Fruit fly (Drosophila melanogaster) whole organism, embryonic: ENCODE measurements around the gene Mms19.

Experiments used
- Abd-B ChIP-seq: fragments of 200-800 bp; sonication (Bioruptor generic); optimal IDR thresholded peaks from 2 replicates; lab custom pipeline; 2018; ENCODE audit warnings: missing biosample characterization, mild to moderate bottlenecking, missing genetic modification characterization, moderate library complexity
- Atf-2 ChIP-seq: fragments of 200-800 bp; sonication (Bioruptor generic); optimal IDR thresholded peaks from 2 replicates; lab custom pipeline; 2016; ENCODE audit warnings: missing biosample characterization, missing genetic modification characterization
- Atf6 ChIP-seq: fragments of 200-800 bp; sonication (Bioruptor generic); IDR thresholded peaks from 2 replicates; pipeline ENCODE4 v1.3.6; 2022; ENCODE audit warnings: missing biosample characterization, missing genetic modification characterization
- CG11398 ChIP-seq: fragments of 200-800 bp; sonication (Bioruptor generic); optimal IDR thresholded peaks from 2 replicates; lab custom pipeline; 2016; ENCODE audit warnings: missing biosample characterization, missing genetic modification characterization
- CG13123 ChIP-seq: fragments of 200-800 bp; sonication (Bioruptor generic); optimal IDR thresholded peaks from 2 replicates; lab custom pipeline; 2016; ENCODE audit warnings: missing biosample characterization, missing genetic modification characterization
- CG13894 ChIP-seq: fragments of 200-800 bp; sonication (Bioruptor generic); optimal IDR thresholded peaks from 3 replicates; lab custom pipeline; 2018; ENCODE audit warnings: missing biosample characterization, mild to moderate bottlenecking, missing genetic modification characterization, moderate library complexity
- CG17612 ChIP-seq: fragments of 200-800 bp; sonication (Bioruptor generic); IDR thresholded peaks from 2 replicates; pipeline ENCODE4 v1.3.6; 2022; ENCODE audit warnings: missing biosample characterization, missing genetic modification characterization
- CG18262 ChIP-seq: fragments of 200-800 bp; optimal IDR thresholded peaks from 3 replicates; lab custom pipeline; 2019; ENCODE audit warnings: missing biosample characterization, mild to moderate bottlenecking, missing genetic modification characterization, moderate library complexity
- CG2116 ChIP-seq: fragments of 200-800 bp; sonication (Bioruptor generic); optimal IDR thresholded peaks from 3 replicates; lab custom pipeline; 2018; ENCODE audit warnings: missing biosample characterization, mild to moderate bottlenecking, missing genetic modification characterization
- CG2875 ChIP-seq: fragments of 200-800 bp; sonication (Bioruptor generic); optimal IDR thresholded peaks from 2 replicates; lab custom pipeline; 2017; ENCODE audit warnings: missing biosample characterization, mild to moderate bottlenecking, missing genetic modification characterization, missing genetic modification reagents
- CG3163 ChIP-seq: fragments of 200-800 bp; sonication (Bioruptor generic); optimal IDR thresholded peaks from 3 replicates; lab custom pipeline; 2016; ENCODE audit warnings: missing biosample characterization, missing genetic modification characterization
- CG4404 ChIP-seq: fragments of 200-800 bp; sonication (Bioruptor generic); IDR thresholded peaks from 2 replicates; pipeline ENCODE4 v1.3.6; 2022; ENCODE audit warnings: missing biosample characterization, missing genetic modification characterization
- CHES-1-like ChIP-seq: fragments of 200-800 bp; sonication (Bioruptor generic); optimal IDR thresholded peaks from 2 replicates; lab custom pipeline; 2016; ENCODE audit warnings: missing biosample characterization, missing genetic modification characterization
- Camta ChIP-seq: fragments of 200-800 bp; sonication (Bioruptor generic); optimal IDR thresholded peaks from 2 replicates; lab custom pipeline; 2016; ENCODE audit warnings: missing biosample characterization, missing genetic modification characterization
- D19A ChIP-seq: fragments of 200-800 bp; optimal IDR thresholded peaks from 3 replicates; lab custom pipeline; 2019; ENCODE audit warnings: missing biosample characterization, mild to moderate bottlenecking, missing genetic modification characterization, moderate library complexity
- HHEX ChIP-seq: fragments of 200-800 bp; sonication (Bioruptor generic); optimal IDR thresholded peaks from 3 replicates; lab custom pipeline; 2017; ENCODE audit warnings: missing biosample characterization, mild to moderate bottlenecking, missing genetic modification characterization, missing genetic modification reagents
- HLH3B ChIP-seq: fragments of 200-800 bp; sonication (Bioruptor generic); IDR thresholded peaks from 2 replicates; pipeline ENCODE4 v1.3.6; 2022; ENCODE audit warnings: missing biosample characterization, missing genetic modification characterization
- Hr51 ChIP-seq, 2 experiments: fragments of 200-800 bp; sonication (Bioruptor generic); optimal IDR thresholded peaks; 2 replicates in 1 of 2; 3 replicates in 1 of 2; lab custom pipeline; 2016 to 2018; ENCODE audit warnings: missing biosample characterization in 2 of 2, missing genetic modification characterization in 2 of 2, mild to moderate bottlenecking in 1 of 2, moderate library complexity in 1 of 2
- MBD-R2 ChIP-seq: fragments of 200-800 bp; sonication (Bioruptor generic); IDR thresholded peaks from 2 replicates; pipeline ENCODE4 v1.3.6; 2022; ENCODE audit warnings: missing biosample characterization, missing genetic modification characterization
- Mad ChIP-seq: fragments of 200-800 bp; sonication (Bioruptor generic); optimal IDR thresholded peaks from 2 replicates; lab custom pipeline; 2016; ENCODE audit warnings: missing biosample characterization, missing genetic modification characterization
- Mes4 ChIP-seq: fragments of 200-800 bp; sonication (Bioruptor generic); optimal IDR thresholded peaks from 2 replicates; lab custom pipeline; 2016; ENCODE audit warnings: missing biosample characterization, missing genetic modification characterization
- NfI ChIP-seq: fragments of 200-800 bp; sonication (Bioruptor generic); optimal IDR thresholded peaks from 3 replicates; lab custom pipeline; 2018; ENCODE audit warnings: missing biosample characterization, mild to moderate bottlenecking, missing genetic modification characterization, moderate library complexity
- PHDP ChIP-seq: fragments of 200-800 bp; sonication (Bioruptor generic); optimal IDR thresholded peaks from 3 replicates; lab custom pipeline; 2018; ENCODE audit warnings: missing biosample characterization, mild to moderate bottlenecking, missing genetic modification characterization, moderate library complexity
- Ptx1 ChIP-seq: fragments of 200-800 bp; sonication (Bioruptor generic); IDR thresholded peaks from 2 replicates; pipeline ENCODE4 v1.3.6; 2022; ENCODE audit warnings: missing biosample characterization, missing genetic modification characterization
- Scr ChIP-seq: fragments of 200-800 bp; sonication (Bioruptor generic); IDR thresholded peaks from 2 replicates; pipeline ENCODE4 v1.3.6; 2022; ENCODE audit warnings: missing biosample characterization, missing genetic modification characterization; ENCODE audit not compliant: partially characterized antibody
- Sry-β ChIP-seq: fragments of 200-800 bp; sonication (Bioruptor generic); optimal IDR thresholded peaks from 2 replicates; lab custom pipeline; 2018; ENCODE audit warnings: missing biosample characterization, mild to moderate bottlenecking, missing genetic modification characterization, moderate library complexity
- Ssrp ChIP-seq: fragments of 200-800 bp; sonication (Bioruptor generic); optimal IDR thresholded peaks from 2 replicates; lab custom pipeline; 2018; ENCODE audit warnings: missing biosample characterization, mild to moderate bottlenecking, missing genetic modification characterization, moderate library complexity
- TFAM ChIP-seq: fragments of 200-800 bp; sonication (Bioruptor generic); optimal IDR thresholded peaks from 2 replicates; lab custom pipeline; 2017; ENCODE audit warnings: missing biosample characterization, missing genetic modification characterization, inconsistent platforms
- Tbp ChIP-seq: fragments of >200 bp; optimal IDR thresholded peaks from 2 replicates; lab custom pipeline; 2018; ENCODE audit warnings: missing biosample characterization, missing genetic modification characterization
- bbx ChIP-seq: fragments of 200-800 bp; sonication (Bioruptor generic); IDR thresholded peaks from 2 replicates; pipeline ENCODE4 v1.3.6; 2022; ENCODE audit warnings: missing biosample characterization, missing genetic modification characterization; ENCODE audit not compliant: partially characterized antibody
- chinmo ChIP-seq: fragments of 200-800 bp; sonication (Bioruptor generic); IDR thresholded peaks from 4 replicates; pipeline ENCODE4 v1.3.6; 2022; ENCODE audit warnings: missing biosample characterization, missing genetic modification characterization; ENCODE audit not compliant: partially characterized antibody
- da ChIP-seq: fragments of 200-800 bp; sonication (Bioruptor generic); optimal IDR thresholded peaks from 2 replicates; lab custom pipeline; 2016; ENCODE audit warnings: missing biosample characterization, missing genetic modification characterization
- dati ChIP-seq: fragments of 200-800 bp; sonication (Bioruptor generic); IDR thresholded peaks from 2 replicates; pipeline ENCODE4 v1.3.6; 2022; ENCODE audit warnings: missing biosample characterization, missing genetic modification characterization
- emc ChIP-seq: fragments of 200-800 bp; sonication (Bioruptor generic); optimal IDR thresholded peaks from 2 replicates; lab custom pipeline; 2016; ENCODE audit warnings: missing biosample characterization, missing genetic modification characterization
- fd3F ChIP-seq: fragments of 200-800 bp; sonication (Bioruptor generic); optimal IDR thresholded peaks from 2 replicates; lab custom pipeline; 2018; ENCODE audit warnings: missing biosample characterization, mild to moderate bottlenecking, missing genetic modification characterization, moderate library complexity
- fru ChIP-seq: fragments of >200 bp; optimal IDR thresholded peaks from 2 replicates; lab custom pipeline; 2017
- gcm ChIP-seq: fragments of 200-800 bp; sonication (Bioruptor generic); optimal IDR thresholded peaks from 2 replicates; lab custom pipeline; 2019; ENCODE audit warnings: missing biosample characterization, mild to moderate bottlenecking, missing genetic modification characterization, moderate library complexity
- gem ChIP-seq: fragments of 200-800 bp; sonication (Bioruptor generic); optimal IDR thresholded peaks from 2 replicates; lab custom pipeline; 2019; ENCODE audit warnings: missing biosample characterization, mild to moderate bottlenecking, missing genetic modification characterization, moderate library complexity
- gro ChIP-seq: fragments of 200-800 bp; sonication (Bioruptor generic); optimal IDR thresholded peaks from 2 replicates; lab custom pipeline; 2016; ENCODE audit warnings: missing biosample characterization, missing genetic modification characterization
- gsb-n ChIP-seq: fragments of 200-800 bp; sonication (Bioruptor generic); optimal IDR thresholded peaks from 3 replicates; lab custom pipeline; 2018; ENCODE audit warnings: missing biosample characterization, mild to moderate bottlenecking, missing genetic modification characterization
- lmd ChIP-seq: fragments of 200-800 bp; sonication (Bioruptor generic); IDR thresholded peaks from 2 replicates; pipeline ENCODE4 v1.3.6; 2022; ENCODE audit warnings: missing biosample characterization, missing genetic modification characterization
- mirr ChIP-seq: fragments of 200-800 bp; sonication (Bioruptor generic); optimal IDR thresholded peaks from 3 replicates; lab custom pipeline; 2018; ENCODE audit warnings: missing biosample characterization, mild to moderate bottlenecking, missing genetic modification characterization
- mld ChIP-seq: fragments of 200-800 bp; sonication (Bioruptor generic); IDR thresholded peaks from 3 replicates; pipeline ENCODE4 v1.3.6; 2022; ENCODE audit warnings: missing biosample characterization, missing genetic modification characterization; ENCODE audit not compliant: partially characterized antibody
- nau ChIP-seq: fragments of 200-800 bp; sonication (Bioruptor generic); optimal IDR thresholded peaks from 3 replicates; lab custom pipeline; 2017; ENCODE audit warnings: missing biosample characterization, mild to moderate bottlenecking, missing genetic modification characterization, missing genetic modification reagents
- pan ChIP-seq, 4 experiments: fragments of >200 bp in 3 of 4; fragments of 200-800 bp in 1 of 4; sonication (Bioruptor generic) in 1 of 4; optimal IDR thresholded peaks in 3 of 4; IDR thresholded peaks in 1 of 4; 2 replicates each; pipeline versions ENCODE4 v1.3.6 to Lab custom; 2017 to 2022; ENCODE audit warnings: missing biosample characterization in 2 of 4, missing genetic modification characterization in 2 of 4, mixed read lengths in 1 of 4
- tap ChIP-seq: fragments of 200-800 bp; optimal IDR thresholded peaks from 3 replicates; lab custom pipeline; 2019; ENCODE audit warnings: missing biosample characterization, mild to moderate bottlenecking, missing genetic modification characterization, moderate library complexity
- unpg ChIP-seq: fragments of 200-800 bp; sonication (Bioruptor generic); optimal IDR thresholded peaks from 3 replicates; lab custom pipeline; 2018; ENCODE audit warnings: missing biosample characterization, mild to moderate bottlenecking, missing genetic modification characterization, moderate library complexity
- vfl ChIP-seq: fragments of 200-800 bp; sonication (Bioruptor generic); optimal IDR thresholded peaks from 2 replicates; lab custom pipeline; 2016; ENCODE audit warnings: missing biosample characterization, missing genetic modification characterization

Mms19 gene

dm6 chr3R:5256462-5257146 is 24.3 kb downstream of the Mms19 start, which contains the start of the genes Enoph and Hph (continued):
- TF ChIP-seq Ssrp (tag; lab: Kevin White, UChicago) (peak; percentile 41), dati (no peak), Ptx1 (GFP tag; lab: Robert Waterston, UW) (peak; percentile 70), PHDP (tag; lab: Kevin White, UChicago) (peak; percentile 58), Camta (peak; percentile 54), Atf6 (GFP tag; lab: Robert Waterston, UW) (no peak), emc (GFP tag; lab: Kevin White, UChicago) (no peak), D19A (tag; lab: Kevin White, UChicago) (peak; percentile 88), CG13123 (GFP tag; lab: Kevin White, UChicago) (no peak), fru (no peak), gcm (peak; percentile 41), CHES-1-like (GFP tag; lab: Kevin White, UChicago) (peak; percentile 68), vfl (GFP tag; lab: Kevin White, UChicago) (peak; percentile 13), NfI (GFP tag; lab: Kevin White, UChicago) (peak; percentile 40), da (GFP tag; lab: Kevin White, UChicago) (no peak), CG2875 (GFP tag; lab: Kevin White, UChicago) (no peak), bbx (GFP tag; lab: Robert Waterston, UW) (peak; percentile 83), MBD-R2 (GFP tag; lab: Robert Waterston, UW) (peak; percentile 28; the same call in 1 of the 2 replicates), gem (tag; lab: Kevin White, UChicago) (peak; percentile 76), unpg (GFP tag; lab: Kevin White, UChicago) (peak; percentile 46), CG17612 (GFP tag; lab: Robert Waterston, UW) (no peak), Sry-β (GFP tag; lab: Kevin White, UChicago) (peak; percentile 46), CG11398 (GFP tag; lab: Kevin White, UChicago) (no peak), TFAM (GFP tag; lab: Kevin White, UChicago) (no peak), Scr (GFP tag; lab: Robert Waterston, UW) (peak; percentile 84), CG2116 (GFP tag; lab: Kevin White, UChicago) (peak; percentile 69), CG3163 (GFP tag; lab: Kevin White, UChicago) (peak; percentile 14), CG13894 (tag; lab: Kevin White, UChicago) (peak; percentile 52), gro (GFP tag; lab: Kevin White, UChicago) (peak; percentile 5), Mad (peak; percentile 29), CG4404 (GFP tag; lab: Robert Waterston, UW) (peak; percentile 54; the same call in 1 of the 2 replicates), CG18262 (tag; lab: Kevin White, UChicago) (peak; percentile 67), chinmo (GFP tag; lab: Robert Waterston, UW) (peak; percentile 84; the same call in 2 of the 4 replicates), Atf-2 (GFP tag; lab: Kevin White, UChicago) (peak; percentile 1), Hr51 (GFP tag; optimal IDR thresholded peaks at IDR 0.05; lab: Kevin White, UChicago) (peak; percentile 40 to 57), mirr (no peak), Abd-B (peak; percentile 79), nau (GFP tag; lab: Kevin White, UChicago) (no peak), HLH3B (GFP tag; lab: Robert Waterston, UW) (peak; percentile 48; the same call in 1 of the 2 replicates), tap (peak; percentile 53), HHEX (GFP tag; lab: Kevin White, UChicago) (peak; percentile 48), pan (optimal IDR thresholded peaks at IDR 0.05; lab: Kevin White, UChicago) (no peak), pan (GFP tag; optimal IDR thresholded peaks at IDR 0.05 in 1 of 2, IDR thresholded peaks at IDR 0.05 in 1 of 2) (peak in 1 of 2 experiments; percentile 42), Tbp (GFP tag; lab: Kevin White, UChicago) (no peak), lmd (GFP tag; lab: Robert Waterston, UW) (peak; percentile 67), mld (peak; percentile 48; the same call in 1 of the 3 replicates), Mes4 (GFP tag; lab: Kevin White, UChicago) (peak; percentile 15), gsb-n (tag; lab: Kevin White, UChicago) (peak; percentile 44), fd3F (GFP tag; lab: Kevin White, UChicago) (peak; percentile 56)
